Worm (Caenorhabditis elegans) whole organism, young adult: ENCODE results near the gene Y51H4A.941.
A peak's percentile ranks its signal among the peaks of the same experiment; 100 is the strongest.
"Not testable (repeated sequence)": the region's sequence is repeated elsewhere in the genome, so short reads cannot be mapped to it uniquely, and the experiment has no call there.

ENCODE experiments used
- B0035.1 ChIP-seq: sonication (generic microtip); optimal IDR thresholded peaks from 2 replicates; lab custom pipeline; 2016; ENCODE audit warnings: missing genetic modification characterization, mild to moderate bottlenecking, missing compliant biosample characterization, missing genotype, missing genetic modification reagents
- B0261.1 ChIP-seq: sonication (generic microtip); optimal IDR thresholded peaks from 2 replicates; lab custom pipeline; 2016; ENCODE audit warnings: mild to moderate bottlenecking, missing genetic modification characterization, moderate library complexity, missing compliant biosample characterization
- C06A6.2 ChIP-seq: fragments of 200-800 bp; sonication (Bioruptor generic); conservative IDR thresholded peaks from 2 replicates; pipeline ENCODE4 v1.3.6; 2022; ENCODE audit warnings: missing genetic modification characterization, missing compliant biosample characterization
- D2030.7 ChIP-seq: fragments of 200-800 bp; sonication (Bioruptor generic); IDR thresholded peaks from 2 replicates; pipeline ENCODE4 v1.3.6; 2022; ENCODE audit warnings: missing genetic modification reagents, missing genetic modification characterization, missing compliant biosample characterization
- Y56A3A.18 ChIP-seq: fragments of 200-800 bp; sonication (Bioruptor generic); IDR thresholded peaks from 2 replicates; pipeline ENCODE4 v1.3.6; 2022; ENCODE audit warnings: missing genetic modification reagents, missing genetic modification characterization, missing compliant biosample characterization
- Y67H2A.10 ChIP-seq: fragments of 200-800 bp; sonication (Bioruptor generic); conservative IDR thresholded peaks from 2 replicates; pipeline ENCODE4 v1.3.6; 2022; ENCODE audit warnings: missing genetic modification reagents, missing genetic modification characterization, missing compliant biosample characterization
- ZK185.1 ChIP-seq: sonication (generic microtip); optimal IDR thresholded peaks from 2 replicates; lab custom pipeline; 2016; ENCODE audit warnings: mild to moderate bottlenecking, missing genetic modification characterization, missing compliant biosample characterization; ENCODE audit not compliant: poor library complexity, severe bottlenecking
- akir-1 ChIP-seq: fragments of 200-800 bp; sonication (Bioruptor generic); optimal IDR thresholded peaks from 2 replicates; lab custom pipeline; 2018; ENCODE audit warnings: mild to moderate bottlenecking, missing genetic modification characterization, moderate library complexity, missing compliant biosample characterization
- aptf-3 ChIP-seq: fragments of 200-800 bp; sonication (Bioruptor generic); IDR thresholded peaks from 2 replicates; pipeline ENCODE4 v1.3.6; 2022; ENCODE audit warnings: missing genetic modification characterization, missing compliant biosample characterization
- atf-7 ChIP-seq: sonication (generic microtip); optimal IDR thresholded peaks from 2 replicates; lab custom pipeline; 2017; ENCODE audit warnings: mild to moderate bottlenecking, missing genetic modification characterization, missing compliant biosample characterization
- attf-6 ChIP-seq: fragments of 200-800 bp; sonication (Bioruptor generic); IDR thresholded peaks from 2 replicates; pipeline ENCODE4 v1.3.6; 2022; ENCODE audit warnings: missing genetic modification reagents, missing genetic modification characterization, missing compliant biosample characterization
- cebp-2 ChIP-seq: fragments of 200-800 bp; sonication (Bioruptor generic); IDR thresholded peaks from 2 replicates; pipeline ENCODE4 v1.3.6; 2022; ENCODE audit warnings: missing genetic modification characterization, missing compliant biosample characterization
- dpff-1 ChIP-seq: sonication (generic microtip); optimal IDR thresholded peaks from 2 replicates; lab custom pipeline; 2017; ENCODE audit warnings: mild to moderate bottlenecking, missing genetic modification characterization, missing compliant biosample characterization
- hmg-1.2 ChIP-seq: fragments of 200-800 bp; sonication (Bioruptor generic); IDR thresholded peaks from 2 replicates; pipeline ENCODE4 v1.3.6; 2022; ENCODE audit warnings: missing genetic modification reagents, missing genetic modification characterization, missing compliant biosample characterization
- hmg-20 ChIP-seq: fragments of 200-800 bp; sonication (Bioruptor generic); IDR thresholded peaks from 2 replicates; pipeline ENCODE4 v1.3.6; 2022; ENCODE audit warnings: missing genetic modification reagents, missing genetic modification characterization, missing compliant biosample characterization
- hrde-1 ChIP-seq: sonication (generic microtip); optimal IDR thresholded peaks from 2 replicates; lab custom pipeline; 2016; ENCODE audit warnings: missing genetic modification characterization, mild to moderate bottlenecking, missing compliant biosample characterization, moderate library complexity, missing genotype, missing genetic modification reagents, borderline replicate concordance
- lin-26 ChIP-seq: fragments of 200-800 bp; sonication (Bioruptor generic); IDR thresholded peaks from 2 replicates; pipeline ENCODE4 v1.3.6; 2022; ENCODE audit warnings: missing genetic modification reagents, missing genetic modification characterization, missing compliant biosample characterization
- lin-40 ChIP-seq: sonication (generic microtip); optimal IDR thresholded peaks from 2 replicates; lab custom pipeline; 2016; ENCODE audit warnings: missing genetic modification characterization, mild to moderate bottlenecking, missing compliant biosample characterization, missing genotype, missing genetic modification reagents
- lin-54 ChIP-seq: fragments of 200-800 bp; sonication (Bioruptor generic); optimal IDR thresholded peaks from 2 replicates; lab custom pipeline; 2018; ENCODE audit warnings: mild to moderate bottlenecking, missing genetic modification characterization, missing compliant biosample characterization
- madf-3 ChIP-seq: fragments of 200-800 bp; sonication (Bioruptor generic); IDR thresholded peaks from 2 replicates; pipeline ENCODE4 v1.3.6; 2022; ENCODE audit warnings: missing genetic modification reagents, missing genetic modification characterization, missing compliant biosample characterization
- mcd-1 ChIP-seq: fragments of 200-800 bp; sonication (Bioruptor generic); IDR thresholded peaks from 2 replicates; pipeline ENCODE4 v1.3.6; 2022; ENCODE audit warnings: missing genetic modification reagents, missing genetic modification characterization, missing compliant biosample characterization
- nfya-1 ChIP-seq: sonication (generic microtip); optimal IDR thresholded peaks from 2 replicates; lab custom pipeline; 2017; ENCODE audit warnings: antibody characterized with exemption, missing compliant biosample characterization, missing genetic modification characterization, borderline replicate concordance; ENCODE audit not compliant: insufficient read depth
- nhr-80 ChIP-seq: sonication (generic microtip); optimal IDR thresholded peaks from 2 replicates; lab custom pipeline; 2016; ENCODE audit warnings: missing genetic modification characterization, missing compliant biosample characterization
- rcor-1 ChIP-seq: fragments of 200-800 bp; sonication (Bioruptor generic); IDR thresholded peaks from 2 replicates; pipeline ENCODE4 v1.3.6; 2022; ENCODE audit warnings: missing genetic modification reagents, missing genetic modification characterization, missing compliant biosample characterization
- rec-8 ChIP-seq, 2 experiments: sonication (generic microtip); optimal IDR thresholded peaks; 2 replicates each; lab custom pipeline; 2016; ENCODE audit warnings: mild to moderate bottlenecking in 2 of 2, missing genetic modification characterization in 2 of 2, missing genetic modification reagents in 2 of 2, missing genotype in 2 of 2, missing biosample characterization in 1 of 2, missing compliant biosample characterization in 1 of 2, moderate library complexity in 1 of 2
- rpc-1 ChIP-seq, 2 experiments: fragments of 150-350 bp in 1 of 2; sonication (generic microtip) in 1 of 2; optimal IDR thresholded peaks; 2 replicates each; lab custom pipeline; 2014 to 2018; ENCODE audit warnings: missing biosample characterization in 1 of 2, missing genetic modification characterization in 1 of 2, missing genetic modification reagents in 1 of 2, missing genotype in 1 of 2
- snpc-3.4 ChIP-seq: sonication (generic microtip); optimal IDR thresholded peaks from 2 replicates; lab custom pipeline; 2017; ENCODE audit warnings: missing genetic modification characterization, mild to moderate bottlenecking, missing compliant biosample characterization, antibody characterized with exemption, moderate library complexity, missing genotype, missing genetic modification reagents
- snpc-4 ChIP-seq, 5 experiments: fragments of 150-350 bp in 1 of 5; sonication (generic microtip) in 4 of 5; optimal IDR thresholded peaks; 2 replicates each; lab custom pipeline; 2014 to 2018; ENCODE audit warnings: missing genetic modification characterization in 5 of 5, missing biosample characterization in 3 of 5, antibody characterized with exemption in 2 of 5, mild to moderate bottlenecking in 2 of 5, missing compliant biosample characterization in 2 of 5, missing genotype in 2 of 5, moderate library complexity in 2 of 5, missing genetic modification reagents in 1 of 5
- tbp1 ChIP-seq: fragments of 200-800 bp; sonication (Bioruptor generic); optimal IDR thresholded peaks from 2 replicates; lab custom pipeline; 2018; ENCODE audit warnings: mild to moderate bottlenecking, missing genetic modification characterization, missing compliant biosample characterization
- unc-130 ChIP-seq: sonication (generic microtip); optimal IDR thresholded peaks from 2 replicates; lab custom pipeline; 2016; ENCODE audit warnings: missing genetic modification reagents, missing genetic modification characterization, missing compliant biosample characterization
- ztf-25 ChIP-seq: fragments of 200-800 bp; sonication (Bioruptor generic); IDR thresholded peaks from 2 replicates; pipeline ENCODE4 v1.3.6; 2022; ENCODE audit warnings: missing genetic modification reagents, missing genetic modification characterization, missing compliant biosample characterization
- ztf-3 ChIP-seq: fragments of 200-800 bp; sonication (Bioruptor generic); optimal IDR thresholded peaks from 2 replicates; lab custom pipeline; 2018; ENCODE audit warnings: mild to moderate bottlenecking, missing genetic modification characterization, missing compliant biosample characterization
- ztf-6 ChIP-seq: fragments of 200-800 bp; sonication (Bioruptor generic); IDR thresholded peaks from 2 replicates; pipeline ENCODE4 v1.3.6; 2022; ENCODE audit warnings: missing genetic modification reagents, missing genetic modification characterization, missing compliant biosample characterization

The Y51H4A.941 gene

DNA sequence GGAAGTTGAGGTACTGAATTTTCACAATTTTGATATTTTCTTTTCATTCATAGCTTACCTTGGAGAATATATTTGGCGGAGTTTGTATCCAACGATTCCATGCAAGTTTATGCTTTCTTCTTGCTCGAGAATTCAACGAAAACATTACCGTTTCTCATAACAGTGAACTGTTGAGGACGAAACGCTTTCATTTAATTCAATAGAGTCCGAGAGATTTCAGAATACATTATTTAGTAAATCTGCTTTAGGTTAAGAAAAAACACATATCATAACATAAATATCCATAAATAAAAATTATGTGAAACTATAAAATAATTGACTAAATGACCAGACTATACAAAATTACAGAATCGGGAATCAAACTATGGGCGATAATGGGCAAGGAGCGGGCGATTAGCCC is at the start of gene Y51H4A.941:
Y51H4A.941 (minus strand) TSS at position 101 of the 400 bp plus-strand sequence.
- TF ChIP-seq ztf-3 (no peak), unc-130 (no peak), hmg-20 (GFP tag; lab: Robert Waterston, UW) (no peak), akir-1 (GFP tag; lab: Kevin White, UChicago) (no peak), C06A6.2 (no peak), snpc-4 (GFP tag; optimal IDR thresholded peaks at IDR 0.05; lab: Kevin White, UChicago) (no peak), snpc-4 (tag; optimal IDR thresholded peaks at IDR 0.05; lab: Kevin White, UChicago) (no peak), lin-54 (GFP tag; lab: Kevin White, UChicago) (no peak), dpff-1 (tag; lab: Kevin White, UChicago) (no peak)
- TF ChIP-seq, all 124 proteins: peak for 0

DNA sequence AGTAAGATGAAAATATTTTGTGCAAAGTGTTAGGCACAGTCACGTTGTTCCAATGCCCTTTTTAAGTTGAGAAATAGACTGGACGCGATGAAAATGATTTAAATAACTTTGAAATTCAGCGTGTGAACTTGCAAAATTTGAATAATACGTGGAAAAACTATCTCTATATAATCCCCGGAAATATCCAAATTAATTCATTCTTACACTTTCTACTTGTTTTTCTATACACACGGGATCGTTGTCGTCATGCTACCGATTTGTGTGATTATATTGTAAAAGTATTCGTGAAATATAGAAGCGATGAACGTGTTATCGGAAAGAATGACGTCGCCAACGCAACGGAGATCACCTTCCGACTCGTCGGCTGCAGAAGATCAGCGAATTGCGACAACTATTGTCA is 49.1 kb upstream of the Y51H4A.941 start, which contains the start of gene Y43D4A.1:
Y43D4A.1 (plus strand) TSS at position 301 of the 400 bp plus-strand sequence.
- TF ChIP-seq B0035.1 = no peak
- TF ChIP-seq attf-6 (GFP tag; lab: Robert Waterston, UW) = no peak
- no peak for TF ChIP-seq atf-7 (tag; lab: Kevin White, UChicago)

- TF ChIP-seq rec-8 (tag; optimal IDR thresholded peaks at IDR 0.05; lab: Kevin White, UChicago) (no peak), ztf-6 (GFP tag; lab: Robert Waterston, UW) (no peak), hrde-1 (no peak), nfya-1 (tag; lab: Kevin White, UChicago) (no peak), Y67H2A.10 (GFP tag; lab: Robert Waterston, UW) (no peak), lin-40 (tag; lab: Kevin White, UChicago) (no peak), ZK185.1 (tag; lab: Kevin White, UChicago) (no peak)
These were observed 46.3 kb upstream of the Y51H4A.941 start, which contains the start of gene Y51H4A.24 for ce11 chrIV:16740769-16741168. TSS of gene Y51H4A.24 (minus strand) at chrIV:16740869.

DNA sequence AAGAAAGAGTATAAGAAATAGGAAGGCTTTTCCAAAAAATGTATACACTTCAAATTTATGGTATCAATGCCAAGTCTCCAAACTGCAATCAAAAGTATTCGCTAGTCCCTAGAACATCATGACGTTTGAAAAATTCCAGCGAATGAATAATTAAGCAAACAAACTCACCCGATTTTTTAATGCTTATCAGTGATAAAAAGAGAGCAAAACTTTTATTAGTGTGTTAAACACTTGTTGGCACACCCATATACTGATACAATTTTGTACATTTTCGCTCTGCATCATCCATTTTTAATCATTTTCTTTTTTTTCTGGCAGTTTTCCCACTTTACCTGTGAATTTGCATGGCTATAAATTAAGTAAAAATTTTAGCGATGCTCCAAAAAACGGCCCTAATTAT is 41.5 kb upstream of the Y51H4A.941 start, which contains the start of gene Y51H4A.25:
Y51H4A.25 (plus strand) TSS at position 373 of the 400 bp plus-strand sequence.
- peak; percentile 49 for TF ChIP-seq nhr-80 (tag; lab: Kevin White, UChicago)
- TF ChIP-seq snpc-3.4 (tag; lab: Kevin White, UChicago) = no peak

DNA sequence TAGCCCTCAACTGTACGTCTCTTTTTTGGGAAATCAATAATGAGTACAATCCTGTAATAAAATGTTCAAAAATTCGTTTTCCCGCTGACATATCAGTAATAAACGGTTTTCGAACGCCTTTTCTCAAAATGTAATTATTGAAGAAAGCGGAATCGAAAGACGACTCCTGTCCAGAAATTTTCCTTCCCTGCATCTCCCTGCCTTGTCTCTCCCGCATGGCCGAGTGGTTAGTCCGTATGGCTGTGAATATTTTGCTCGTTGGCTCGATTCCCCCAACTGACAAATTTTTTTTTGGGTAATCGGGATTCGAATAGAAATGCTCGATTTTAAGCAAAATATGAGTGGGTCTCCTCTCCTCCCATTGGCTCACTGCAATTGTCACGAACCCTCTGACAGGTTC is 36.8 kb upstream of the Y51H4A.941 start:
- TF ChIP-seq ztf-25 (peak; percentile 78; the same call in 1 of the 2 replicates), cebp-2 (GFP tag; lab: Robert Waterston, UW) (peak; percentile 78; the same call in 1 of the 2 replicates), hmg-1.2 (GFP tag; lab: Robert Waterston, UW) (peak; percentile 76), rcor-1 (GFP tag; lab: Robert Waterston, UW) (peak; percentile 62), aptf-3 (GFP tag; lab: Robert Waterston, UW) (0 out of 2 replicates have a peak, but pooled peaks have one; percentile 39), hmg-20 (GFP tag; lab: Robert Waterston, UW) (0 out of 2 replicates have a peak, but pooled peaks have one; percentile 38), attf-6 (GFP tag; lab: Robert Waterston, UW) (peak; percentile 98), tbp1 (GFP tag; lab: Kevin White, UChicago) (peak; percentile 83), mcd-1 (peak; percentile 47), B0261.1 (tag; lab: Kevin White, UChicago) (peak; percentile 61), snpc-4 (tag; optimal IDR thresholded peaks at IDR 0.05; lab: Kevin White, UChicago) (peak in 1 of 4 experiments; percentile 87), rpc-1 (optimal IDR thresholded peaks at IDR 0.05; lab: Kevin White, UChicago) (peak; percentile 12), rpc-1 (tag; optimal IDR thresholded peaks at IDR 0.05; lab: Kevin White, UChicago) (peak; percentile 56), lin-26 (GFP tag; lab: Robert Waterston, UW) (peak; percentile 94), Y56A3A.18 (GFP tag; lab: Robert Waterston, UW) (peak; percentile 79), D2030.7 (GFP tag; lab: Robert Waterston, UW) (peak; percentile 27; the same call in 1 of the 2 replicates), madf-3 (GFP tag; lab: Robert Waterston, UW) (0 out of 2 replicates have a peak, but pooled peaks have one; percentile 63)
- TF ChIP-seq snpc-4 (GFP tag; optimal IDR thresholded peaks at IDR 0.05; lab: Kevin White, UChicago) = not testable (repeated sequence)
